Worm (Caenorhabditis elegans) whole organism, L1 larva: ENCODE data around the gene K09D9.1.

Source experiments
- C04F5.9 ChIP-seq: sonication (generic microtip); optimal IDR thresholded peaks from 2 replicates; lab custom pipeline; 2016; ENCODE audit warnings: missing genetic modification characterization, missing compliant biosample characterization
- F16B12.6 ChIP-seq: fragments of 150-350 bp; optimal IDR thresholded peaks from 2 replicates; lab custom pipeline; 2014; ENCODE audit warnings: missing biosample characterization, missing genetic modification characterization
- aha-1 ChIP-seq: fragments of 150-350 bp; optimal IDR thresholded peaks from 2 replicates; lab custom pipeline; 2014; ENCODE audit warnings: missing biosample characterization, missing genetic modification characterization
- blmp-1 ChIP-seq: fragments of 150-350 bp; optimal IDR thresholded peaks from 2 replicates; lab custom pipeline; 2014; ENCODE audit warnings: missing biosample characterization, missing genetic modification characterization
- ceh-63 ChIP-seq: fragments of 200-800 bp; sonication (Bioruptor generic); optimal IDR thresholded peaks from 2 replicates; lab custom pipeline; 2018; ENCODE audit warnings: mild to moderate bottlenecking, missing genetic modification characterization, missing compliant biosample characterization
- ceh-82 ChIP-seq, 3 experiments: fragments of 150-350 bp in 1 of 3; sonication (generic microtip) in 2 of 3; optimal IDR thresholded peaks; 2 replicates each; lab custom pipeline; 2014 to 2017; ENCODE audit warnings: missing biosample characterization in 3 of 3, missing genetic modification characterization in 3 of 3
- ces-1 ChIP-seq: fragments of 150-350 bp; optimal IDR thresholded peaks from 2 replicates; lab custom pipeline; 2014; ENCODE audit warnings: missing biosample characterization, missing genetic modification reagents, missing genetic modification characterization
- dpl-1 ChIP-seq, 3 experiments: fragments of 150-350 bp in 2 of 3; sonication (generic microtip) in 1 of 3; optimal IDR thresholded peaks; 2 replicates each; lab custom pipeline; 2014 to 2017; ENCODE audit warnings: missing biosample characterization in 3 of 3, missing genetic modification characterization in 3 of 3, missing genetic modification reagents in 3 of 3
- efl-1 ChIP-seq, 4 experiments: fragments of 150-350 bp; optimal IDR thresholded peaks in 3 of 4; peaks in 1 of 4; 1 replicate in 1 of 4; 2 replicates in 3 of 4; lab custom pipeline; 2014; ENCODE audit warnings: missing biosample characterization in 2 of 4, missing genetic modification characterization in 2 of 4, missing genetic modification reagents in 2 of 4
- egl-27 ChIP-seq, 2 experiments: fragments of 150-350 bp in 1 of 2; sonication (generic microtip); optimal IDR thresholded peaks; 3 replicates each; lab custom pipeline; 2017 to 2018; ENCODE audit warnings: missing biosample characterization in 2 of 2, missing genetic modification characterization in 2 of 2, missing genetic modification reagents in 2 of 2
- elt-2 ChIP-seq: sonication (generic microtip); optimal IDR thresholded peaks from 2 replicates; lab custom pipeline; 2016; ENCODE audit warnings: missing genetic modification characterization, mild to moderate bottlenecking, inconsistent platforms, missing compliant biosample characterization, missing genetic modification reagents
- elt-3 ChIP-seq, 6 experiments: fragments of 150-350 bp in 1 of 6; sonication (generic microtip); optimal IDR thresholded peaks; 2 replicates each; lab custom pipeline; 2017 to 2018; ENCODE audit warnings: missing biosample characterization in 6 of 6, missing genetic modification characterization in 6 of 6, inconsistent platforms in 1 of 6
- ets-5 ChIP-seq: fragments of 200-800 bp; sonication (Bioruptor generic); IDR thresholded peaks from 2 replicates; pipeline ENCODE4 v1.3.6; 2022; ENCODE audit warnings: missing genetic modification characterization, missing compliant biosample characterization
- fos-1 ChIP-seq: fragments of 150-350 bp; optimal IDR thresholded peaks from 2 replicates; lab custom pipeline; 2014; ENCODE audit warnings: missing biosample characterization, missing genetic modification characterization
- grh-1 ChIP-seq: fragments of 200-800 bp; sonication (Bioruptor generic); IDR thresholded peaks from 2 replicates; pipeline ENCODE4 v1.3.6; 2022; ENCODE audit warnings: missing genetic modification reagents, missing genetic modification characterization, missing compliant biosample characterization
- hlh-17 ChIP-seq: fragments of 200-800 bp; sonication (Bioruptor generic); optimal IDR thresholded peaks from 2 replicates; lab custom pipeline; 2018; ENCODE audit warnings: missing genetic modification characterization, mild to moderate bottlenecking, missing compliant biosample characterization, moderate library complexity, borderline replicate concordance
- hlh-4 ChIP-seq: sonication (generic microtip); optimal IDR thresholded peaks from 2 replicates; lab custom pipeline; 2016; ENCODE audit warnings: mild to moderate bottlenecking, missing genetic modification characterization, missing compliant biosample characterization
- irx-1 ChIP-seq: sonication (generic microtip); optimal IDR thresholded peaks from 2 replicates; lab custom pipeline; 2016; ENCODE audit warnings: missing genetic modification characterization, missing compliant biosample characterization
- isw-1 ChIP-seq: fragments of 200-800 bp; sonication (Bioruptor generic); IDR thresholded peaks from 2 replicates; pipeline ENCODE4 v1.3.6; 2022; ENCODE audit warnings: missing genetic modification characterization, missing compliant biosample characterization
- jun-1 ChIP-seq: fragments of 150-350 bp; optimal IDR thresholded peaks from 2 replicates; lab custom pipeline; 2014; ENCODE audit warnings: missing biosample characterization, missing genetic modification reagents, missing genetic modification characterization
- lin-14 ChIP-seq: fragments of 200-800 bp; sonication (Bioruptor generic); optimal IDR thresholded peaks from 2 replicates; lab custom pipeline; 2018; ENCODE audit warnings: mild to moderate bottlenecking, missing genetic modification characterization, moderate library complexity, missing compliant biosample characterization
- lin-35 ChIP-seq, 2 experiments: fragments of 150-350 bp; optimal IDR thresholded peaks; 2 replicates each; lab custom pipeline; 2014; ENCODE audit warnings: missing biosample characterization in 2 of 2, missing genetic modification characterization in 2 of 2, missing genetic modification reagents in 2 of 2
- lir-3 ChIP-seq: sonication (generic microtip); optimal IDR thresholded peaks from 2 replicates; lab custom pipeline; 2016; ENCODE audit warnings: mild to moderate bottlenecking, missing genetic modification characterization, moderate library complexity, missing compliant biosample characterization; ENCODE audit not compliant: poor library complexity
- mab-9 ChIP-seq: fragments of 200-800 bp; sonication (Bioruptor generic); IDR thresholded peaks from 2 replicates; pipeline ENCODE4 v1.3.6; 2022; ENCODE audit warnings: missing genetic modification reagents, missing genetic modification characterization, missing compliant biosample characterization
- mdl-1 ChIP-seq, 2 experiments: fragments of 150-350 bp; optimal IDR thresholded peaks; 2 replicates each; lab custom pipeline; 2014 to 2017; ENCODE audit warnings: missing biosample characterization in 2 of 2, missing genetic modification characterization in 2 of 2, inconsistent platforms in 1 of 2
- mep-1 ChIP-seq: fragments of 150-350 bp; optimal IDR thresholded peaks from 2 replicates; lab custom pipeline; 2014; ENCODE audit warnings: missing biosample characterization, missing genetic modification characterization
- nhr-19 ChIP-seq: fragments of 200-800 bp; sonication (Bioruptor generic); conservative IDR thresholded peaks from 2 replicates; pipeline ENCODE4 v1.3.6; 2022; ENCODE audit warnings: missing genetic modification characterization, missing compliant biosample characterization
- nhr-20 ChIP-seq: sonication (generic microtip); optimal IDR thresholded peaks from 2 replicates; lab custom pipeline; 2016; ENCODE audit warnings: mild to moderate bottlenecking, missing genetic modification characterization, missing compliant biosample characterization
- nhr-237 ChIP-seq: fragments of 150-350 bp; optimal IDR thresholded peaks from 2 replicates; lab custom pipeline; 2014; ENCODE audit warnings: missing biosample characterization, missing genetic modification characterization
- nhr-47 ChIP-seq: sonication (generic microtip); optimal IDR thresholded peaks from 2 replicates; lab custom pipeline; 2016; ENCODE audit warnings: mild to moderate bottlenecking, missing genetic modification characterization, moderate library complexity, missing compliant biosample characterization
- nhr-71 ChIP-seq: sonication (generic microtip); optimal IDR thresholded peaks from 2 replicates; lab custom pipeline; 2016; ENCODE audit warnings: mild to moderate bottlenecking, missing genetic modification characterization, moderate library complexity, missing compliant biosample characterization
- nhr-76 ChIP-seq: sonication (generic microtip); optimal IDR thresholded peaks from 2 replicates; lab custom pipeline; 2017; ENCODE audit warnings: missing biosample characterization, missing genetic modification characterization
- nhr-77 ChIP-seq: fragments of 150-350 bp; optimal IDR thresholded peaks from 2 replicates; lab custom pipeline; 2014; ENCODE audit warnings: missing biosample characterization, missing genetic modification characterization
- nhr-84 ChIP-seq: sonication (generic microtip); optimal IDR thresholded peaks from 2 replicates; lab custom pipeline; 2017; ENCODE audit warnings: missing biosample characterization, missing genetic modification characterization
- nhr-85 ChIP-seq: sonication (generic microtip); peaks from one replicate; lab custom pipeline; 2016; ENCODE audit warnings: missing genetic modification characterization, inconsistent platforms, missing compliant biosample characterization
- pag-3 ChIP-seq: sonication (generic microtip); optimal IDR thresholded peaks from 2 replicates; lab custom pipeline; 2017; ENCODE audit warnings: missing genetic modification characterization, mild to moderate bottlenecking, missing compliant biosample characterization, antibody characterized with exemption, borderline replicate concordance; ENCODE audit not compliant: insufficient read depth
- rnt-1 ChIP-seq: sonication (generic microtip); optimal IDR thresholded peaks from 2 replicates; lab custom pipeline; 2016; ENCODE audit warnings: mild to moderate bottlenecking, missing genetic modification characterization, moderate library complexity, missing compliant biosample characterization
- snu-23 ChIP-seq: sonication (generic microtip); optimal IDR thresholded peaks from 2 replicates; lab custom pipeline; 2016; ENCODE audit warnings: missing genetic modification characterization, missing compliant biosample characterization
- tbx-2 ChIP-seq: sonication (generic microtip); optimal IDR thresholded peaks from 2 replicates; lab custom pipeline; 2016; ENCODE audit warnings: missing genetic modification characterization, missing compliant biosample characterization
- tlp-1 ChIP-seq: fragments of 150-350 bp; optimal IDR thresholded peaks from 2 replicates; lab custom pipeline; 2014; ENCODE audit warnings: missing biosample characterization, missing genetic modification characterization
- unc-30 ChIP-seq: sonication (generic microtip); optimal IDR thresholded peaks from 2 replicates; lab custom pipeline; 2017; ENCODE audit warnings: missing biosample characterization, missing genetic modification characterization
- vab-15 ChIP-seq: sonication (generic microtip); optimal IDR thresholded peaks from 2 replicates; lab custom pipeline; 2017; ENCODE audit warnings: missing genotype, mild to moderate bottlenecking, missing genetic modification characterization, missing compliant biosample characterization
- xbp-1 ChIP-seq: sonication (generic microtip); optimal IDR thresholded peaks from 2 replicates; lab custom pipeline; 2016; ENCODE audit warnings: missing genetic modification characterization, missing compliant biosample characterization
- zip-4 ChIP-seq: fragments of 200-800 bp; sonication (Bioruptor generic); optimal IDR thresholded peaks from 2 replicates; lab custom pipeline; 2018; ENCODE audit warnings: mild to moderate bottlenecking, missing genetic modification characterization, moderate library complexity, missing compliant biosample characterization
- ztf-11 ChIP-seq, 2 experiments: sonication (generic microtip); optimal IDR thresholded peaks; 2 replicates each; lab custom pipeline; 2016 to 2017; ENCODE audit warnings: missing genetic modification characterization in 2 of 2, missing biosample characterization in 1 of 2, missing compliant biosample characterization in 1 of 2

Gene K09D9.1

ce11 chrV:3984178-3984577 lies 40.7 kb upstream of the K09D9.1 start, which contains the start of gene nlp-29 (continued):
- TF ChIP-seq ces-1 (GFP tag; lab: Kevin White, UChicago): no peak
- peak; percentile 71 for TF ChIP-seq nhr-20 (tag; lab: Kevin White, UChicago)
- no peak for TF ChIP-seq hlh-17
- peak in 1 of 2 experiments; percentile 15 for TF ChIP-seq lin-35 (GFP tag; optimal IDR thresholded peaks at IDR 0.05; lab: Kevin White, UChicago)
- no peak for TF ChIP-seq efl-1 (optimal IDR thresholded peaks at IDR 0.05; lab: Kevin White, UChicago)
- no peak for TF ChIP-seq efl-1 (GFP tag; optimal IDR thresholded peaks at IDR 0.05 in 1 of 2; lab: Kevin White, UChicago)
- no peak for TF ChIP-seq nhr-47 (tag; lab: Kevin White, UChicago)
- peak; percentile 50 for TF ChIP-seq snu-23 (GFP tag; lab: Kevin White, UChicago)
- TF ChIP-seq lin-14 (GFP tag; lab: Kevin White, UChicago): peak; percentile 46
- no peak for TF ChIP-seq jun-1
- no peak for TF ChIP-seq mep-1 (tag; lab: Kevin White, UChicago)
- no peak for TF ChIP-seq fos-1 (tag; lab: Kevin White, UChicago)
- no peak for TF ChIP-seq nhr-84 (tag; lab: Kevin White, UChicago)
- TF ChIP-seq ets-5 (GFP tag; lab: Robert Waterston, UW): no peak

ce11 chrV:3985104-3985503 lies 39.7 kb upstream of the K09D9.1 start:
- no peak for TF ChIP-seq efl-1 (optimal IDR thresholded peaks at IDR 0.05; lab: Kevin White, UChicago)
- TF ChIP-seq efl-1 (GFP tag; optimal IDR thresholded peaks at IDR 0.05 in 1 of 2; lab: Kevin White, UChicago): peak in 1 of 2 experiments; percentile 23
- TF ChIP-seq blmp-1 (tag; lab: Kevin White, UChicago): peak; percentile 77
- no peak for TF ChIP-seq nhr-47 (tag; lab: Kevin White, UChicago)
- TF ChIP-seq nhr-20 (tag; lab: Kevin White, UChicago): peak; percentile 42
- TF ChIP-seq nhr-71 (tag; lab: Kevin White, UChicago): peak; percentile 20
- TF ChIP-seq snu-23 (GFP tag; lab: Kevin White, UChicago): no peak
- TF ChIP-seq elt-3 (tag; optimal IDR thresholded peaks at IDR 0.05; lab: Kevin White, UChicago): peak in 1 of 6 experiments; percentile 19
- peak; percentile 42 for TF ChIP-seq lin-14 (GFP tag; lab: Kevin White, UChicago)
- TF ChIP-seq nhr-85: peak; percentile 88
- TF ChIP-seq, all 84 proteins: peak for 7

- TF ChIP-seq nhr-76 (no peak), mep-1 (tag; lab: Kevin White, UChicago) (no peak), nhr-71 (tag; lab: Kevin White, UChicago) (peak; percentile 31), lin-35 (GFP tag; optimal IDR thresholded peaks at IDR 0.05; lab: Kevin White, UChicago) (peak in 1 of 2 experiments; percentile 0), mab-9 (no peak), dpl-1 (GFP tag; optimal IDR thresholded peaks at IDR 0.05; lab: Kevin White, UChicago) (no peak), C04F5.9 (no peak), elt-2 (tag; lab: Kevin White, UChicago) (no peak), lir-3 (tag; lab: Kevin White, UChicago) (no peak), nhr-85 (peak; percentile 77), tlp-1 (tag; lab: Kevin White, UChicago) (no peak), F16B12.6 (tag; lab: Kevin White, UChicago) (no peak), efl-1 (optimal IDR thresholded peaks at IDR 0.05; lab: Kevin White, UChicago) (no peak), efl-1 (GFP tag; optimal IDR thresholded peaks at IDR 0.05 in 1 of 2; lab: Kevin White, UChicago) (peak in 1 of 2 experiments; percentile 55), vab-15 (tag; lab: Kevin White, UChicago) (no peak), isw-1 (no peak), nhr-19 (GFP tag; lab: Robert Waterston, UW) (0 out of 2 replicates have a peak, but pooled peaks have one; percentile 4), nhr-47 (tag; lab: Kevin White, UChicago) (no peak), tbx-2 (tag; lab: Kevin White, UChicago) (peak; percentile 17), elt-3 (tag; optimal IDR thresholded peaks at IDR 0.05; lab: Kevin White, UChicago) (peak in 1 of 6 experiments; percentile 53), mdl-1 (tag; optimal IDR thresholded peaks at IDR 0.05; lab: Kevin White, UChicago) (no peak), unc-30 (tag; lab: Kevin White, UChicago) (no peak), ceh-82 (tag; optimal IDR thresholded peaks at IDR 0.05; lab: Kevin White, UChicago) (no peak), xbp-1 (tag; lab: Kevin White, UChicago) (no peak), hlh-4 (tag; lab: Kevin White, UChicago) (no peak), rnt-1 (tag; lab: Kevin White, UChicago) (no peak), ztf-11 (tag; optimal IDR thresholded peaks at IDR 0.05; lab: Kevin White, UChicago) (no peak), ceh-63 (GFP tag; lab: Kevin White, UChicago) (no peak), irx-1 (no peak), grh-1 (GFP tag; lab: Robert Waterston, UW) (no peak), egl-27 (tag; optimal IDR thresholded peaks at IDR 0.05; lab: Kevin White, UChicago) (no peak), nhr-77 (no peak), aha-1 (no peak), zip-4 (GFP tag; lab: Kevin White, UChicago) (no peak), nhr-237 (tag; lab: Kevin White, UChicago) (no peak), ets-5 (GFP tag; lab: Robert Waterston, UW) (no peak), pag-3 (tag; lab: Kevin White, UChicago) (no peak)
These were observed 37.2 kb upstream of the K09D9.1 start, which contains the start of gene nlp-28 for ce11 chrV:3987616-3988015. TSS of gene nlp-28 (plus strand) at chrV:3987900.
